Fruit fly (Drosophila melanogaster) whole organism, embryonic: ENCODE results near the gene Cad89D.

Experiments
- CG10147 ChIP-seq: fragments of 200-800 bp; sonication (Bioruptor generic); optimal IDR thresholded peaks from 2 replicates; lab custom pipeline; 2019; ENCODE audit warnings: missing biosample characterization, mild to moderate bottlenecking, missing genetic modification characterization, moderate library complexity
- CG10209 ChIP-seq: fragments of 200-800 bp; sonication (Bioruptor generic); optimal IDR thresholded peaks from 3 replicates; lab custom pipeline; 2017; ENCODE audit warnings: missing biosample characterization, mild to moderate bottlenecking, missing genetic modification characterization, missing genetic modification reagents
- CG10565 ChIP-seq: fragments of 200-800 bp; sonication (Bioruptor generic); optimal IDR thresholded peaks from 3 replicates; lab custom pipeline; 2016; ENCODE audit warnings: missing biosample characterization, mild to moderate bottlenecking, missing genetic modification characterization
- CG12104 ChIP-seq: fragments of 200-800 bp; sonication (Bioruptor generic); optimal IDR thresholded peaks from 3 replicates; lab custom pipeline; 2016; ENCODE audit warnings: missing biosample characterization, missing genetic modification characterization
- CG13624 ChIP-seq: fragments of 200-800 bp; sonication (Bioruptor generic); optimal IDR thresholded peaks from 2 replicates; lab custom pipeline; 2016; ENCODE audit warnings: missing biosample characterization, missing genetic modification characterization
- CG1529 ChIP-seq: fragments of 200-800 bp; sonication (Bioruptor generic); optimal IDR thresholded peaks from 3 replicates; lab custom pipeline; 2018; ENCODE audit warnings: missing biosample characterization, missing genetic modification characterization
- CG1603 ChIP-seq: fragments of 200-800 bp; sonication (Bioruptor generic); optimal IDR thresholded peaks from 2 replicates; lab custom pipeline; 2019; ENCODE audit warnings: missing biosample characterization, mild to moderate bottlenecking, missing genetic modification characterization, moderate library complexity
- CG17359 ChIP-seq: fragments of 200-800 bp; sonication (Bioruptor generic); optimal IDR thresholded peaks from 3 replicates; lab custom pipeline; 2018; ENCODE audit warnings: missing biosample characterization, mild to moderate bottlenecking, missing genetic modification characterization, moderate library complexity
- CG17568 ChIP-seq: fragments of 200-800 bp; sonication (Bioruptor generic); optimal IDR thresholded peaks from 2 replicates; lab custom pipeline; 2018; ENCODE audit warnings: missing biosample characterization, mild to moderate bottlenecking, missing genetic modification characterization, moderate library complexity
- CG17912 ChIP-seq: fragments of 200-800 bp; sonication (Bioruptor generic); optimal IDR thresholded peaks from 2 replicates; lab custom pipeline; 2018; ENCODE audit warnings: missing biosample characterization, mild to moderate bottlenecking, missing genetic modification characterization
- CG18476 ChIP-seq: fragments of 200-800 bp; sonication (Bioruptor generic); optimal IDR thresholded peaks from 2 replicates; lab custom pipeline; 2016; ENCODE audit warnings: missing biosample characterization, mild to moderate bottlenecking, missing genetic modification characterization
- CG2116 ChIP-seq: fragments of 200-800 bp; sonication (Bioruptor generic); optimal IDR thresholded peaks from 3 replicates; lab custom pipeline; 2018; ENCODE audit warnings: missing biosample characterization, mild to moderate bottlenecking, missing genetic modification characterization
- CG2129 ChIP-seq: fragments of 200-800 bp; sonication (Bioruptor generic); IDR thresholded peaks from 2 replicates; pipeline ENCODE4 v1.3.6; 2022; ENCODE audit warnings: missing biosample characterization, missing genetic modification characterization; ENCODE audit not compliant: partially characterized antibody
- CG31224 ChIP-seq: fragments of 200-800 bp; sonication (Bioruptor generic); IDR thresholded peaks from 2 replicates; pipeline ENCODE4 v1.3.6; 2022; ENCODE audit warnings: missing biosample characterization, missing genetic modification characterization
- CG4730 ChIP-seq: fragments of 200-800 bp; sonication (Bioruptor generic); IDR thresholded peaks from 2 replicates; pipeline ENCODE4 v1.3.6; 2022; ENCODE audit warnings: missing biosample characterization, missing genetic modification characterization
- CG7357 ChIP-seq: fragments of 200-800 bp; sonication (Bioruptor generic); IDR thresholded peaks from 3 replicates; pipeline ENCODE4 v1.3.6; 2022; ENCODE audit warnings: missing biosample characterization, missing genetic modification characterization
- CG7745 ChIP-seq: fragments of 200-800 bp; sonication (Bioruptor generic); optimal IDR thresholded peaks from 2 replicates; lab custom pipeline; 2018; ENCODE audit warnings: missing biosample characterization, mild to moderate bottlenecking, missing genetic modification characterization, moderate library complexity
- CG7786 ChIP-seq: fragments of 200-800 bp; sonication (Bioruptor generic); optimal IDR thresholded peaks from 2 replicates; lab custom pipeline; 2016; ENCODE audit warnings: missing biosample characterization, missing genetic modification characterization
- CG7963 ChIP-seq: fragments of 200-800 bp; sonication (Bioruptor generic); IDR thresholded peaks from 3 replicates; pipeline ENCODE4 v1.3.6; 2022; ENCODE audit warnings: missing biosample characterization, missing genetic modification characterization; ENCODE audit not compliant: partially characterized antibody
- CG7987 ChIP-seq: fragments of 200-800 bp; sonication (Bioruptor generic); optimal IDR thresholded peaks from 2 replicates; lab custom pipeline; 2018; ENCODE audit warnings: missing biosample characterization, mild to moderate bottlenecking, missing genetic modification characterization, moderate library complexity
- CG8765 ChIP-seq: fragments of 200-800 bp; sonication (Bioruptor generic); IDR thresholded peaks from 2 replicates; pipeline ENCODE4 v1.3.6; 2022; ENCODE audit warnings: missing biosample characterization, missing genetic modification characterization
- Dp ChIP-seq: fragments of 200-800 bp; sonication (Bioruptor generic); optimal IDR thresholded peaks from 2 replicates; lab custom pipeline; 2018; ENCODE audit warnings: missing biosample characterization, mild to moderate bottlenecking, missing genetic modification characterization, moderate library complexity
- HLH4C ChIP-seq: fragments of 200-800 bp; sonication (Bioruptor generic); IDR thresholded peaks from 3 replicates; pipeline ENCODE4 v1.3.6; 2022; ENCODE audit warnings: missing biosample characterization, missing genetic modification characterization; ENCODE audit not compliant: partially characterized antibody
- Hmx ChIP-seq: fragments of 200-800 bp; sonication (Bioruptor generic); optimal IDR thresholded peaks from 2 replicates; lab custom pipeline; 2016; ENCODE audit warnings: missing biosample characterization, missing genetic modification characterization
- Lim3 ChIP-seq: fragments of 200-800 bp; sonication (Bioruptor generic); IDR thresholded peaks from 2 replicates; pipeline ENCODE4 v1.3.6; 2022; ENCODE audit warnings: missing biosample characterization, missing genetic modification characterization
- Meics ChIP-seq: fragments of 200-800 bp; sonication (Bioruptor generic); optimal IDR thresholded peaks from 2 replicates; lab custom pipeline; 2017; ENCODE audit warnings: missing biosample characterization, mild to moderate bottlenecking, missing genetic modification characterization
- Neu2 ChIP-seq: fragments of 200-800 bp; sonication (Bioruptor generic); optimal IDR thresholded peaks from 3 replicates; lab custom pipeline; 2016; ENCODE audit warnings: missing biosample characterization, missing genetic modification characterization, borderline replicate concordance
- Oaz ChIP-seq: fragments of 200-800 bp; sonication (Bioruptor generic); IDR thresholded peaks from 2 replicates; pipeline ENCODE4 v1.3.6; 2022; ENCODE audit warnings: missing biosample characterization, missing genetic modification characterization
- Oli ChIP-seq: fragments of 200-800 bp; sonication (Bioruptor generic); optimal IDR thresholded peaks from 2 replicates; lab custom pipeline; 2018; ENCODE audit warnings: missing biosample characterization, mild to moderate bottlenecking, missing genetic modification characterization, moderate library complexity
- Side ChIP-seq: fragments of 200-800 bp; sonication (Bioruptor generic); optimal IDR thresholded peaks from 2 replicates; lab custom pipeline; 2016; ENCODE audit warnings: missing biosample characterization, missing genetic modification characterization
- Six4 ChIP-seq: fragments of 200-800 bp; sonication (Bioruptor generic); optimal IDR thresholded peaks from 2 replicates; lab custom pipeline; 2016; ENCODE audit warnings: missing biosample characterization, missing genetic modification characterization
- Sox102F ChIP-seq: fragments of 200-800 bp; sonication (Bioruptor generic); optimal IDR thresholded peaks from 2 replicates; lab custom pipeline; 2018; ENCODE audit warnings: missing biosample characterization, mild to moderate bottlenecking, missing genetic modification characterization, moderate library complexity
- YL-1 ChIP-seq: fragments of 200-800 bp; sonication (Bioruptor generic); optimal IDR thresholded peaks from 3 replicates; lab custom pipeline; 2017; ENCODE audit warnings: missing biosample characterization, mild to moderate bottlenecking, missing genetic modification characterization
- chn ChIP-seq: fragments of 200-800 bp; sonication (Bioruptor generic); optimal IDR thresholded peaks from 2 replicates; lab custom pipeline; 2016; ENCODE audit warnings: missing biosample characterization, missing genetic modification characterization
- crc ChIP-seq: fragments of 200-800 bp; sonication (Bioruptor generic); optimal IDR thresholded peaks from 2 replicates; lab custom pipeline; 2016; ENCODE audit warnings: missing biosample characterization, missing genetic modification characterization
- crol ChIP-seq: fragments of 200-800 bp; sonication (Bioruptor generic); IDR thresholded peaks from 2 replicates; pipeline ENCODE4 v1.3.6; 2022; ENCODE audit warnings: missing biosample characterization, missing genetic modification characterization
- dmrt99B ChIP-seq: fragments of 200-800 bp; sonication (Bioruptor generic); optimal IDR thresholded peaks from 2 replicates; lab custom pipeline; 2018; ENCODE audit warnings: missing biosample characterization, mild to moderate bottlenecking, missing genetic modification characterization, moderate library complexity
- hb ChIP-seq: fragments of 200-800 bp; sonication (Bioruptor generic); IDR thresholded peaks from 3 replicates; pipeline ENCODE4 v1.3.6; 2022; ENCODE audit warnings: missing biosample characterization, missing genetic modification characterization; ENCODE audit not compliant: partially characterized antibody
- kah ChIP-seq: fragments of 200-800 bp; sonication (Bioruptor generic); optimal IDR thresholded peaks from 2 replicates; lab custom pipeline; 2018; ENCODE audit warnings: missing biosample characterization, mild to moderate bottlenecking, missing genetic modification characterization
- ken ChIP-seq: fragments of 200-800 bp; sonication (Bioruptor generic); IDR thresholded peaks from 3 replicates; pipeline ENCODE4 v1.3.6; 2022; ENCODE audit warnings: missing biosample characterization, missing genetic modification characterization
- lab ChIP-seq: fragments of 200-800 bp; sonication (Bioruptor generic); optimal IDR thresholded peaks from 3 replicates; lab custom pipeline; 2017; ENCODE audit warnings: missing biosample characterization, missing genetic modification characterization, mild to moderate bottlenecking, moderate library complexity, missing genetic modification reagents
- oc ChIP-seq: fragments of 200-800 bp; sonication (Bioruptor generic); optimal IDR thresholded peaks from 2 replicates; lab custom pipeline; 2018; ENCODE audit warnings: missing biosample characterization, mild to moderate bottlenecking, missing genetic modification characterization, moderate library complexity
- pho ChIP-seq: fragments of 200-800 bp; sonication (Bioruptor generic); optimal IDR thresholded peaks from 2 replicates; lab custom pipeline; 2016; ENCODE audit warnings: missing biosample characterization, missing genetic modification characterization
- scrt ChIP-seq: fragments of 200-800 bp; sonication (Bioruptor generic); optimal IDR thresholded peaks from 2 replicates; lab custom pipeline; 2018; ENCODE audit warnings: missing biosample characterization, mild to moderate bottlenecking, missing genetic modification characterization, moderate library complexity
- shn ChIP-seq: fragments of 200-800 bp; sonication (Bioruptor generic); optimal IDR thresholded peaks from 3 replicates; lab custom pipeline; 2016; ENCODE audit warnings: missing biosample characterization, missing genetic modification characterization
- sisA ChIP-seq: fragments of 200-800 bp; sonication (Bioruptor generic); IDR thresholded peaks from 2 replicates; pipeline ENCODE4 v1.3.6; 2022; ENCODE audit warnings: missing biosample characterization, missing genetic modification characterization
- slbo ChIP-seq: fragments of 200-800 bp; sonication (Bioruptor generic); IDR thresholded peaks from 2 replicates; pipeline ENCODE4 v1.3.6; 2022; ENCODE audit warnings: missing biosample characterization, missing genetic modification characterization
- tin ChIP-seq: fragments of 200-800 bp; sonication (Bioruptor generic); optimal IDR thresholded peaks from 3 replicates; lab custom pipeline; 2016; ENCODE audit warnings: missing biosample characterization, missing genetic modification characterization
- usp ChIP-seq: fragments of >200 bp; optimal IDR thresholded peaks from 2 replicates; lab custom pipeline; 2017; ENCODE audit warnings: missing biosample characterization, missing genetic modification characterization
- wdn ChIP-seq: fragments of 200-800 bp; sonication (Bioruptor generic); IDR thresholded peaks from 2 replicates; pipeline ENCODE4 v1.3.6; 2022; ENCODE audit warnings: missing biosample characterization, missing genetic modification characterization

Gene Cad89D

dm6 chr3R:16442937-16443336 lies 52.3 kb downstream of the Cad89D start, which contains the start of the genes Ttc1 and CG14882:
Gene Ttc1, minus strand, starts transcription at chr3R:16443007.
Gene CG14882, plus strand, starts transcription at chr3R:16443207.
- TF ChIP-seq CG17359 (tag; lab: Kevin White, UChicago): peak; percentile 74
- TF ChIP-seq HLH4C (GFP tag; lab: Robert Waterston, UW): peak; percentile 56; the same call in 2 of the 3 replicates
- TF ChIP-seq CG7963 (GFP tag; lab: Robert Waterston, UW): 0 out of 3 replicates have a peak, but pooled peaks have one; percentile 33
- no peak for TF ChIP-seq usp
- no peak for TF ChIP-seq CG17568
- no peak for TF ChIP-seq oc (tag; lab: Kevin White, UChicago)
- peak; percentile 93 for TF ChIP-seq CG13624 (GFP tag; lab: Kevin White, UChicago)
- TF ChIP-seq Neu2 (GFP tag; lab: Kevin White, UChicago): no peak
- TF ChIP-seq hb: peak; percentile 53; the same call in 1 of the 3 replicates
- peak; percentile 95 for TF ChIP-seq ken (GFP tag; lab: Robert Waterston, UW)
- no peak for TF ChIP-seq CG7357 (GFP tag; lab: Robert Waterston, UW)
- peak; percentile 63 for TF ChIP-seq CG12104 (GFP tag; lab: Kevin White, UChicago)
- TF ChIP-seq CG1529 (GFP tag; lab: Kevin White, UChicago): peak; percentile 62
- no peak for TF ChIP-seq lab (GFP tag; lab: Kevin White, UChicago)
- TF ChIP-seq CG7987 (GFP tag; lab: Kevin White, UChicago): peak; percentile 24
- peak; percentile 68; the same call in 1 of the 2 replicates for TF ChIP-seq Lim3 (GFP tag; lab: Robert Waterston, UW)
- peak; percentile 15 for TF ChIP-seq scrt (GFP tag; lab: Kevin White, UChicago)
- peak; percentile 72 for TF ChIP-seq CG2116 (GFP tag; lab: Kevin White, UChicago)
- TF ChIP-seq tin (GFP tag; lab: Kevin White, UChicago): peak; percentile 67
- peak; percentile 74 for TF ChIP-seq Six4 (GFP tag; lab: Kevin White, UChicago)
- peak; percentile 39 for TF ChIP-seq CG18476 (GFP tag; lab: Kevin White, UChicago)
- TF ChIP-seq slbo (GFP tag; lab: Robert Waterston, UW): peak; percentile 95
- no peak for TF ChIP-seq CG8765 (GFP tag; lab: Robert Waterston, UW)
- TF ChIP-seq dmrt99B (tag; lab: Kevin White, UChicago): no peak
- peak; percentile 78 for TF ChIP-seq shn (GFP tag; lab: Kevin White, UChicago)
- peak; percentile 82 for TF ChIP-seq Oaz (GFP tag; lab: Robert Waterston, UW)
- peak; percentile 85 for TF ChIP-seq CG7786 (GFP tag; lab: Kevin White, UChicago)
- peak; percentile 61 for TF ChIP-seq crc (GFP tag; lab: Kevin White, UChicago)
- peak; percentile 70 for TF ChIP-seq CG1603 (tag; lab: Kevin White, UChicago)
- peak; percentile 80 for TF ChIP-seq Meics (GFP tag; lab: Kevin White, UChicago)
- TF ChIP-seq CG4730 (GFP tag; lab: Robert Waterston, UW): peak; percentile 47
- peak; percentile 59 for TF ChIP-seq Hmx (GFP tag; lab: Kevin White, UChicago)
- TF ChIP-seq kah (GFP tag; lab: Kevin White, UChicago): peak; percentile 2
- peak; percentile 84 for TF ChIP-seq wdn (GFP tag; lab: Robert Waterston, UW)
- peak; percentile 84 for TF ChIP-seq CG10209 (GFP tag; lab: Kevin White, UChicago)
- peak; percentile 85 for TF ChIP-seq Side (GFP tag; lab: Kevin White, UChicago)
- TF ChIP-seq Oli (tag; lab: Kevin White, UChicago): peak; percentile 76
- 0 out of 2 replicates have a peak, but pooled peaks have one; percentile 23 for TF ChIP-seq crol
- TF ChIP-seq CG10565 (GFP tag; lab: Kevin White, UChicago): no peak
- TF ChIP-seq CG31224: peak; percentile 38
- peak; percentile 53; the same call in 1 of the 2 replicates for TF ChIP-seq sisA (GFP tag; lab: Robert Waterston, UW)
- TF ChIP-seq YL-1: peak; percentile 38
- no peak for TF ChIP-seq CG2129 (GFP tag; lab: Robert Waterston, UW)
- no peak for TF ChIP-seq CG7745 (tag; lab: Kevin White, UChicago)
- TF ChIP-seq CG10147 (GFP tag; lab: Kevin White, UChicago): peak; percentile 58
- peak; percentile 88 for TF ChIP-seq chn (GFP tag; lab: Kevin White, UChicago)
- TF ChIP-seq pho (GFP tag; lab: Kevin White, UChicago): peak; percentile 90
- no peak for TF ChIP-seq CG17912 (GFP tag; lab: Kevin White, UChicago)
- no peak for TF ChIP-seq Sox102F (GFP tag; lab: Kevin White, UChicago)
- TF ChIP-seq Dp: peak; percentile 44
